Worm (Caenorhabditis elegans) whole organism, L4/young adult: ENCODE results near the gene F22E5.21.
"Not testable (repeated sequence)": the region's sequence is repeated elsewhere in the genome, so short reads cannot be mapped to it uniquely, and the experiment has no call there.

Source experiments
- W03F9.2 ChIP-seq: fragments of 150-350 bp; optimal IDR thresholded peaks from 2 replicates; lab custom pipeline; 2014; ENCODE audit warnings: missing biosample characterization, missing genetic modification characterization
- dao-5 ChIP-seq: sonication (generic microtip); optimal IDR thresholded peaks from 2 replicates; lab custom pipeline; 2016; ENCODE audit warnings: missing genotype, missing genetic modification characterization, moderate library complexity, missing compliant biosample characterization
- him-1 ChIP-seq: sonication (generic microtip); optimal IDR thresholded peaks from 2 replicates; lab custom pipeline; 2016; ENCODE audit warnings: missing genotype, missing genetic modification reagents, missing genetic modification characterization, missing compliant biosample characterization

The F22E5.21 gene

ce11 chrII:2641777-2642176 lies 4.5 kb upstream of the F22E5.21 start, which contains the start of gene F22E5.7:
Gene F22E5.7 (plus strand): TSS chrII:2642077.
- TF ChIP-seq him-1 (tag; lab: Kevin White, UChicago) (no peak), dao-5 (no peak), W03F9.2 (tag; lab: Kevin White, UChicago) (no peak)

ce11 chrII:2640982-2641381 lies 3.7 kb upstream of the F22E5.21 start, which contains the start of gene F22E5.23:
Gene F22E5.23 (plus strand): TSS chrII:2641282.
- TF ChIP-seq W03F9.2 (tag; lab: Kevin White, UChicago) (no peak), him-1 (tag; lab: Kevin White, UChicago) (no peak), dao-5 (no peak)

ce11 chrII:2639401-2640088 lies 2.3 kb upstream of the F22E5.21 start, which contains the start of gene F22E5.8:
Gene F22E5.8 (plus strand): TSS chrII:2640038.
- not testable (repeated sequence) for TF ChIP-seq dao-5; him-1 (tag; lab: Kevin White, UChicago); W03F9.2 (tag; lab: Kevin White, UChicago)

- TF ChIP-seq him-1 (tag; lab: Kevin White, UChicago): no peak
Observed at ce11 chrII:2638062-2638461, 803 bp upstream of the F22E5.21 start, which contains the start of gene F22E5.9. Gene F22E5.9 (plus strand): TSS chrII:2638388.

- TF ChIP-seq him-1 (tag; lab: Kevin White, UChicago) (no peak), W03F9.2 (tag; lab: Kevin White, UChicago) (no peak), dao-5 (no peak)
Observed at ce11 chrII:2631169-2631568, 6.1 kb downstream of the F22E5.21 start, which contains the start of gene D2062.1. Gene D2062.1 (plus strand): TSS chrII:2631469.

ce11 chrII:2629270-2629669 lies 8.0 kb downstream of the F22E5.21 start, which contains the start of gene sri-37:
Gene sri-37 (plus strand): TSS chrII:2629570.
- TF ChIP-seq him-1 (tag; lab: Kevin White, UChicago) (no peak), W03F9.2 (tag; lab: Kevin White, UChicago) (no peak), dao-5 (no peak)

ce11 chrII:2628401-2628800 lies 8.9 kb downstream of the F22E5.21 start:
- TF ChIP-seq dao-5 (no peak), him-1 (tag; lab: Kevin White, UChicago) (no peak), W03F9.2 (tag; lab: Kevin White, UChicago) (no peak)

ce11 chrII:2627154-2627799 lies 10.0 kb downstream of the F22E5.21 start, which contains the start of gene sri-71:
Gene sri-71 (plus strand): TSS chrII:2627749.
- no peak for TF ChIP-seq him-1 (tag; lab: Kevin White, UChicago)
- no peak for TF ChIP-seq dao-5
- no peak for TF ChIP-seq W03F9.2 (tag; lab: Kevin White, UChicago)

DNA sequence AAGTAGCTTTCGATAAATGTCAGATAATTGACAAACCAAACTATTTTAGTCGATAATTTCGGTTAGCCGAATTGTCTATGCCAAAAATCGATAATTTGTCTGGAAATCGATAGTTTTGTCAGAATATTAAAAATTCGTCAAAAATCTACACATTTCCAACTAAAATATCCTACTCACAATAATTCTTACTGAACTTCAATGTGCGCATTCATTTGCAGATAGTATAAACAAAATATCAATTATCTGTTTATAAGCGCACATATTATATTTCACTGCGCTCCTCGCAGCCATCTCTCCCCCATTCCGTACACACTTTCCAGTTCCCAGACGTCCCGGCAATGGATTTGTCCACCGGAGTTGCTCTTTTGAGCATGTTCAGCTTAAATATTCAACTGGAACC lies 12.5 kb downstream of the F22E5.21 start, which contains the start of gene lgc-28:
TSS of gene lgc-28 (plus strand) at position 301 of the 400 bp plus-strand sequence.
- TF ChIP-seq him-1 (tag; lab: Kevin White, UChicago) (no peak), dao-5 (no peak), W03F9.2 (tag; lab: Kevin White, UChicago) (no peak)

DNA sequence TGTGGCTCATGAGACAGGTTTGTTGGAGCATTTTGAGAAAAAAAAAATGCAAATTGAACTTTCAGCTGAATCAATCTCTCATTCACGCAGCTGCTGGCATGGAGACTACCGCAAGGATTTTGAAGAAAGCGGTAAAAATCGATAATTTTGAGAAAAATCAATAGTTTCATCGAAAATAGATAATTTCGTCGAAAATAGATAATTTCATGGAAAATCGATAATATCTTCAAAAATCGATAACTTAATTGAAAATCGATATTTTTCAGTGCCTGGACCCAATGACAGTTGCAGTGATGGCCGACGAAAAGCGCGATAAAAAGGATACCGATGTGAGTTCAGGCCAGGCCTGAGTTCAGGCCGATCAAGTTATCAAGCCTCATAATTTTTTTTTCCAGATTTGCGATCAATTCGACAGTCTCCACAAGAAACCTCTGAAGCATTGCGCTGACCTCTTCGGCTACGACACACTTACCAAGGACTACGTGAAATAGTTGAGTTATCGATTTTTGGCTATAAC lies 14.3 kb downstream of the F22E5.21 start, which contains the start of gene D2062.4:
TSS of gene D2062.4 (plus strand) at position 467 of the 517 bp plus-strand sequence.
- not testable (repeated sequence) for TF ChIP-seq dao-5; him-1 (tag; lab: Kevin White, UChicago); W03F9.2 (tag; lab: Kevin White, UChicago)

DNA sequence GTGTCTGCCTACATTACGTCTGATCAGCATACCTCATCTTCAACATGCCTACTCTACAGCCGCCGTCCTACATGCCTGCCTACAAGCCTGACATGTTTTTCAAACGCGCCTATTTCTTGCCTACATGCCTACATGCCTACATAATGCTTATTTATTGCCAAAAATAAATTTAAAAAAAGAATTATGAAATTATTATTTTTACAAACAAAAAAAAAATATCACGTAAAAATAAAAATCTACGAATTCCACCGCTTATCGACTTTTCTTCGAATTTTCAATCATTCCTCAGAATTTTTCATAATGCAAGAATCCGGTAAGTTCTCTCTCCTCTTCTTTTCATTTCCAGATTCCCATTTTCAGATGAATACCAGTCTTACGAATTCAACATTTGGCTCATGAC lies 14.8 kb downstream of the F22E5.21 start, which contains the start of gene D2062.5:
TSS of gene D2062.5 (plus strand) at position 301 of the 400 bp plus-strand sequence.
- TF ChIP-seq W03F9.2 (tag; lab: Kevin White, UChicago) (no peak), dao-5 (no peak), him-1 (tag; lab: Kevin White, UChicago) (no peak)

DNA sequence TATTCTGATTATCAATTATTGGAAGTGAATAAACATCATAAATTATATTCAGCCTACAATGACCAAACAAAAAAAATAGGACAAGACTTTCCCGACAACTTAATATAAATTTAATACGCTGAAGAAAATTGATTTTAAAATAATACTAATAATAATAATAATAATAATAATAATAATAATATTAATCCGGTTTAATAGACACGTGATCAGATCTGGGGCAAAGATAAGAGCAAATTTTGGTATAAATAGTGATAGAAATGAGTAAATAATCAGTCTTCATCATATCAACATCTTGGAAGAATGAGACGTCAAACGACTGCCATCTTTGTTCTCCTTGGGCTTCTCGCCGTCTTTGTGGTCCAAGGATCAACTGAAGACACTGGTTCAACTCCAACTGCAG lies 18.1 kb downstream of the F22E5.21 start, which contains the start of gene msrp-6:
TSS of gene msrp-6 (plus strand) at position 301 of the 400 bp plus-strand sequence.
- TF ChIP-seq dao-5; him-1 (tag; lab: Kevin White, UChicago); W03F9.2 (tag; lab: Kevin White, UChicago): not testable (repeated sequence)

- not testable (repeated sequence) for TF ChIP-seq dao-5; W03F9.2 (tag; lab: Kevin White, UChicago); him-1 (tag; lab: Kevin White, UChicago)
Observed at ce11 chrII:2616634-2617033, 20.6 kb downstream of the F22E5.21 start, which contains the start of gene msrp-5. Gene msrp-5 (plus strand): TSS chrII:2616934.
